Fruit fly (Drosophila melanogaster) whole organism, wandering third instar larva: ENCODE results near the gene Glys.

Experiments
- Dfd ChIP-seq: fragments of >200 bp; optimal IDR thresholded peaks from 2 replicates; lab custom pipeline; 2017; ENCODE audit warnings: missing biosample characterization, missing genetic modification characterization
- GATAd ChIP-seq: sonication (Bioruptor generic); optimal IDR thresholded peaks from 2 replicates; lab custom pipeline; 2016; ENCODE audit warnings: missing biosample characterization, missing genetic modification characterization
- Hnf4 ChIP-seq: fragments of 200-800 bp; sonication (Bioruptor generic); optimal IDR thresholded peaks from 2 replicates; lab custom pipeline; 2016; ENCODE audit warnings: missing biosample characterization, mild to moderate bottlenecking, missing genetic modification characterization
- Hr78 ChIP-seq: fragments of >200 bp; optimal IDR thresholded peaks from 2 replicates; lab custom pipeline; 2017; ENCODE audit warnings: missing biosample characterization, missing genetic modification characterization
- N ChIP-seq: fragments of >200 bp; optimal IDR thresholded peaks from 2 replicates; lab custom pipeline; 2018; ENCODE audit warnings: missing biosample characterization, missing external identifiers, missing genetic modification characterization
- h ChIP-seq: fragments of 200-800 bp; sonication (Bioruptor generic); optimal IDR thresholded peaks from 3 replicates; lab custom pipeline; 2016; ENCODE audit warnings: missing biosample characterization, mild to moderate bottlenecking, missing genetic modification characterization
- pan ChIP-seq: fragments of >200 bp; optimal IDR thresholded peaks from 2 replicates; lab custom pipeline; 2017
- usp ChIP-seq: fragments of >200 bp; optimal IDR thresholded peaks from 2 replicates; lab custom pipeline; 2017; ENCODE audit warnings: missing biosample characterization, missing genetic modification characterization

- no peak for TF ChIP-seq Hr78 (GFP tag; lab: Kevin White, UChicago)
- no peak for TF ChIP-seq GATAd (GFP tag; lab: Kevin White, UChicago)
- TF ChIP-seq Dfd (GFP tag; lab: Kevin White, UChicago), result no peak
- no peak for TF ChIP-seq usp (GFP tag; lab: Kevin White, UChicago)
- TF ChIP-seq Hnf4 (GFP tag; lab: Kevin White, UChicago), result no peak
- TF ChIP-seq h (GFP tag; lab: Kevin White, UChicago), result peak; percentile 43
- TF ChIP-seq pan (lab: Kevin White, UChicago), result no peak
- no peak for TF ChIP-seq N (GFP tag; lab: Kevin White, UChicago)
Measured at dm6 chr3R:15147038-15147744, at the start of gene Glys.
